Worm (Caenorhabditis elegans) whole organism, L4 larva: ENCODE measurements around the gene spv-1.
A peak's percentile ranks its signal among the peaks of the same experiment; 100 is the strongest.

Experiments
- F49E8.2 ChIP-seq: sonication (generic microtip); optimal IDR thresholded peaks from 2 replicates; lab custom pipeline; 2016; ENCODE audit warnings: missing compliant biosample characterization, mild to moderate bottlenecking, missing genetic modification characterization, borderline replicate concordance
- Y5F2A.4 ChIP-seq: fragments of 200-800 bp; sonication (Bioruptor generic); optimal IDR thresholded peaks from 2 replicates; lab custom pipeline; 2018; ENCODE audit warnings: mild to moderate bottlenecking, missing genetic modification characterization, missing compliant biosample characterization
- Y75B8A.6 ChIP-seq: fragments of 200-800 bp; sonication (Bioruptor generic); IDR thresholded peaks from 2 replicates; pipeline ENCODE4 v1.3.6; 2022; ENCODE audit warnings: missing genetic modification reagents, missing genetic modification characterization, missing compliant biosample characterization
- aha-1 ChIP-seq: fragments of 150-350 bp; peaks from one replicate; lab custom pipeline; 2014; ENCODE audit warnings: missing biosample characterization, missing genetic modification characterization
- ama-1 ChIP-seq: fragments of 150-350 bp; optimal IDR thresholded peaks from 2 replicates; lab custom pipeline; 2014; ENCODE audit warnings: inconsistent platforms, mixed read lengths
- ceh-20 ChIP-seq: fragments of 200-800 bp; sonication (Bioruptor generic); IDR thresholded peaks from 2 replicates; pipeline ENCODE4 v1.3.6; 2022; ENCODE audit warnings: missing genetic modification reagents, missing genetic modification characterization, missing compliant biosample characterization
- ceh-28 ChIP-seq: fragments of 150-350 bp; optimal IDR thresholded peaks from 2 replicates; lab custom pipeline; 2014; ENCODE audit warnings: missing biosample characterization, missing genetic modification reagents, missing genetic modification characterization
- ceh-44 ChIP-seq: fragments of 200-800 bp; sonication (Bioruptor generic); IDR thresholded peaks from 2 replicates; pipeline ENCODE4 v1.3.6; 2022; ENCODE audit warnings: missing genetic modification reagents, missing genetic modification characterization, missing compliant biosample characterization
- ceh-62 ChIP-seq: sonication (generic microtip); optimal IDR thresholded peaks from 2 replicates; lab custom pipeline; 2017; ENCODE audit warnings: missing biosample characterization, missing genetic modification characterization
- ceh-82 ChIP-seq: sonication (generic microtip); optimal IDR thresholded peaks from 2 replicates; lab custom pipeline; 2017; ENCODE audit warnings: missing biosample characterization, missing genetic modification characterization
- ces-1 ChIP-seq: fragments of 150-350 bp; sonication (generic microtip); optimal IDR thresholded peaks from 4 replicates; lab custom pipeline; 2014; ENCODE audit warnings: missing biosample characterization, missing genetic modification reagents, missing genetic modification characterization
- ctbp-1 ChIP-seq: fragments of 200-800 bp; sonication (Bioruptor generic); IDR thresholded peaks from 2 replicates; pipeline ENCODE4 v1.3.6; 2022; ENCODE audit warnings: missing genetic modification reagents, missing genetic modification characterization, missing compliant biosample characterization
- daf-16 ChIP-seq, 3 experiments: sonication (generic microtip); optimal IDR thresholded peaks; 2 replicates each; lab custom pipeline; 2016 to 2017; ENCODE audit warnings: missing genetic modification characterization in 3 of 3, missing genetic modification reagents in 3 of 3, mild to moderate bottlenecking in 2 of 3, missing compliant biosample characterization in 2 of 3, missing biosample characterization in 1 of 3, moderate library complexity in 1 of 3
- daf-8 ChIP-seq: fragments of 200-800 bp; sonication (Bioruptor generic); IDR thresholded peaks from 2 replicates; pipeline ENCODE4 v1.3.6; 2022; ENCODE audit warnings: missing genetic modification characterization, missing compliant biosample characterization
- dmd-8 ChIP-seq: fragments of 200-800 bp; sonication (Bioruptor generic); IDR thresholded peaks from 2 replicates; pipeline ENCODE4 v1.3.6; 2022; ENCODE audit warnings: missing genetic modification characterization, missing compliant biosample characterization
- dmd-9 ChIP-seq: fragments of 200-800 bp; sonication (Bioruptor generic); IDR thresholded peaks from 2 replicates; pipeline ENCODE4 v1.3.6; 2022; ENCODE audit warnings: missing genetic modification reagents, missing genetic modification characterization, missing compliant biosample characterization
- dpl-1 ChIP-seq: fragments of 150-350 bp; optimal IDR thresholded peaks from 2 replicates; lab custom pipeline; 2014; ENCODE audit warnings: missing biosample characterization, missing genetic modification reagents, missing genetic modification characterization
- dve-1 ChIP-seq: sonication (generic microtip); optimal IDR thresholded peaks from 2 replicates; lab custom pipeline; 2017; ENCODE audit warnings: antibody characterized with exemption, mild to moderate bottlenecking, missing genetic modification characterization, missing compliant biosample characterization; ENCODE audit not compliant: insufficient read depth
- fkh-10 ChIP-seq: fragments of 150-350 bp; optimal IDR thresholded peaks from 2 replicates; lab custom pipeline; 2014; ENCODE audit warnings: missing biosample characterization, missing genetic modification reagents, missing genetic modification characterization
- gei-8 ChIP-seq: fragments of 200-800 bp; sonication (Bioruptor generic); optimal IDR thresholded peaks from 2 replicates; lab custom pipeline; 2018; ENCODE audit warnings: mild to moderate bottlenecking, missing genetic modification characterization, missing compliant biosample characterization
- hif-1 ChIP-seq, 2 experiments: sonication (generic microtip); optimal IDR thresholded peaks; 2 replicates each; lab custom pipeline; 2016 to 2017; ENCODE audit warnings: missing compliant biosample characterization in 2 of 2, missing genetic modification characterization in 2 of 2, missing genetic modification reagents in 2 of 2, missing genotype in 2 of 2, mild to moderate bottlenecking in 1 of 2
- hlh-30 ChIP-seq: sonication (generic microtip); optimal IDR thresholded peaks from 2 replicates; lab custom pipeline; 2017; ENCODE audit warnings: antibody characterized with exemption, mild to moderate bottlenecking, missing genetic modification characterization, missing compliant biosample characterization; ENCODE audit not compliant: insufficient read depth
- lin-1 ChIP-seq: fragments of 200-800 bp; sonication (Bioruptor generic); IDR thresholded peaks from 2 replicates; pipeline ENCODE4 v1.3.6; 2022; ENCODE audit warnings: missing genetic modification reagents, missing genetic modification characterization, missing compliant biosample characterization
- lin-38 ChIP-seq: fragments of 200-800 bp; sonication (Bioruptor generic); IDR thresholded peaks from 2 replicates; pipeline ENCODE4 v1.3.6; 2022; ENCODE audit warnings: missing genetic modification reagents, missing genetic modification characterization, missing compliant biosample characterization
- lir-3 ChIP-seq: sonication (generic microtip); optimal IDR thresholded peaks from 2 replicates; lab custom pipeline; 2016; ENCODE audit warnings: mild to moderate bottlenecking, missing genetic modification characterization, missing compliant biosample characterization
- lsy-2 ChIP-seq, 2 experiments: fragments of 150-350 bp in 1 of 2; sonication (generic microtip) in 1 of 2; optimal IDR thresholded peaks; 2 replicates each; lab custom pipeline; 2014 to 2017; ENCODE audit warnings: missing biosample characterization in 2 of 2, missing genetic modification characterization in 2 of 2
- mdl-1 ChIP-seq, 2 experiments: fragments of 150-350 bp in 1 of 2; sonication (generic microtip) in 1 of 2; optimal IDR thresholded peaks; 2 replicates each; lab custom pipeline; 2014 to 2017; ENCODE audit warnings: missing biosample characterization in 2 of 2, missing genetic modification characterization in 2 of 2
- mes-2 ChIP-seq: sonication (generic microtip); optimal IDR thresholded peaks from 2 replicates; lab custom pipeline; 2016; ENCODE audit warnings: missing genotype, mild to moderate bottlenecking, missing genetic modification characterization, missing compliant biosample characterization; ENCODE audit not compliant: poor library complexity, severe bottlenecking
- nhr-102 ChIP-seq: sonication (generic microtip); optimal IDR thresholded peaks from 2 replicates; lab custom pipeline; 2016; ENCODE audit warnings: mild to moderate bottlenecking, missing genetic modification characterization, moderate library complexity, missing compliant biosample characterization
- nhr-11 ChIP-seq: fragments of 150-350 bp; optimal IDR thresholded peaks from 2 replicates; lab custom pipeline; 2014; ENCODE audit warnings: missing biosample characterization, missing genetic modification characterization
- nhr-111 ChIP-seq: fragments of 200-800 bp; sonication (Bioruptor generic); optimal IDR thresholded peaks from 2 replicates; lab custom pipeline; 2018; ENCODE audit warnings: mild to moderate bottlenecking, missing genetic modification characterization, missing compliant biosample characterization
- nhr-25 ChIP-seq: sonication (generic microtip); optimal IDR thresholded peaks from 2 replicates; lab custom pipeline; 2017; ENCODE audit warnings: missing genetic modification characterization, mild to moderate bottlenecking, missing compliant biosample characterization, antibody characterized with exemption, moderate library complexity, borderline replicate concordance; ENCODE audit not compliant: insufficient read depth
- nhr-42 ChIP-seq: fragments of 200-800 bp; sonication (Bioruptor generic); IDR thresholded peaks from 2 replicates; pipeline ENCODE4 v1.3.6; 2022; ENCODE audit warnings: missing genetic modification characterization, missing compliant biosample characterization
- nhr-48 ChIP-seq: sonication (generic microtip); optimal IDR thresholded peaks from 2 replicates; lab custom pipeline; 2016; ENCODE audit warnings: mild to moderate bottlenecking, missing genetic modification characterization, missing compliant biosample characterization
- nhr-6 ChIP-seq: fragments of 150-350 bp; optimal IDR thresholded peaks from 2 replicates; lab custom pipeline; 2014; ENCODE audit warnings: missing biosample characterization, missing genetic modification characterization
- nhr-77 ChIP-seq: fragments of 150-350 bp; optimal IDR thresholded peaks from 2 replicates; lab custom pipeline; 2014; ENCODE audit warnings: missing biosample characterization, missing genetic modification characterization
- pqm-1 ChIP-seq: sonication (generic microtip); optimal IDR thresholded peaks from 2 replicates; lab custom pipeline; 2017; ENCODE audit warnings: missing biosample characterization, missing genetic modification characterization
- rbr-2 ChIP-seq: sonication (generic microtip); optimal IDR thresholded peaks from 2 replicates; lab custom pipeline; 2016; ENCODE audit warnings: missing genotype, missing genetic modification characterization, missing compliant biosample characterization
- spr-3 ChIP-seq: fragments of 200-800 bp; sonication (Bioruptor generic); optimal IDR thresholded peaks from 2 replicates; lab custom pipeline; 2018; ENCODE audit warnings: mild to moderate bottlenecking, missing genetic modification characterization, missing compliant biosample characterization
- unc-130 ChIP-seq: sonication (generic microtip); optimal IDR thresholded peaks from 2 replicates; lab custom pipeline; 2016; ENCODE audit warnings: missing genetic modification reagents, missing genetic modification characterization, missing compliant biosample characterization
- unc-39 ChIP-seq: sonication (generic microtip); optimal IDR thresholded peaks from 2 replicates; lab custom pipeline; 2017; ENCODE audit warnings: missing biosample characterization, missing genetic modification characterization
- zip-11 ChIP-seq: fragments of 200-800 bp; sonication (Bioruptor generic); IDR thresholded peaks from 2 replicates; pipeline ENCODE4 v1.3.6; 2022; ENCODE audit warnings: missing genetic modification characterization, missing compliant biosample characterization
- ztf-7 ChIP-seq: fragments of 150-350 bp; optimal IDR thresholded peaks from 2 replicates; lab custom pipeline; 2014; ENCODE audit warnings: missing biosample characterization, missing genetic modification characterization

spv-1 gene

DNA sequence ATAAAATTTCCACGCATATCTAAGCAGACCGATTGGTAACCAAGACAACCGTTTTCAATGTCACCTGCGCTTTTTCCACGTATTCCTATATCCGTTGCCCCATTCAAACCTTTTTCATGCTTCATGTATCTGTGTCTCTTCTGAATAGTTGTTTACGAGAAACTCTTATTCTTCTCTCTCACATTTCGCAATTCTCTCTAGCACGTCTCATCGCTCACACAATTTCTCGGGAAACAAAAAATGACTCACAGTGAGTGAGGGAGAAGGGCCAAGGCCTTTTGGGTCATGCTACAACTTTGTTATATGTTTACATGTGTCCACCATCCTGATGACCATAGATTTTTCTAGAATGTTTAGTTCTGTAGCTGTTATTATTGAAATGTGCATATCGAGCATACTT is 41.2 kb downstream of the spv-1 start (continued):
- peak; percentile 4 for TF ChIP-seq dve-1

DNA sequence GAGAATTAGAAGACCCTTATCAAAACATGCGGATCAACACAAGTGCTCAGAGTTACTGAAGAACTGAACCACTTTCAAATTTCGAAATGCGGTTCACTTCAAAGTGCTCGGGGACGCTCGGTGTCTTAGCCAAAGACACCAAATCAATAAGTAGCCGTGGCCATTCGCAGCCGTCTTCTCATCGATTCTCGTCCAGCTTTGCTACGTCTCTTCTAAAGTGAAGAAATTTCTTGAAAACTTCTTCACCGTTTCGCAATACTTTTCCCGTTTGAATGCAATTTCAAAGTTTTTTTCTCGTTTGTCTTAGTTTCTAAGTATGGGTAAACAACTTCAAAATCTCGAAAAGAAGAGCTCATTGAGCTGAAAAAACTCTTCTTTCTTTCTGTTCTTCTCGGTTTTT is 43.6 kb downstream of the spv-1 start:
- TF ChIP-seq hlh-30 (tag; lab: Kevin White, UChicago) (peak; percentile 3), spr-3 (GFP tag; lab: Kevin White, UChicago) (no peak), rbr-2 (tag; lab: Kevin White, UChicago) (peak; percentile 10), nhr-6 (no peak), nhr-102 (no peak), nhr-111 (GFP tag; lab: Kevin White, UChicago) (no peak), dpl-1 (GFP tag; lab: Kevin White, UChicago) (no peak), fkh-10 (GFP tag; lab: Kevin White, UChicago) (no peak), aha-1 (tag; lab: Kevin White, UChicago) (peak; percentile 86), lin-38 (GFP tag; lab: Robert Waterston, UW) (no peak), ceh-82 (no peak), hif-1 (tag; optimal IDR thresholded peaks at IDR 0.05; lab: Kevin White, UChicago) (no peak), ceh-28 (tag; lab: Kevin White, UChicago) (peak; percentile 37), Y5F2A.4 (GFP tag; lab: Kevin White, UChicago) (no peak), lin-1 (GFP tag; lab: Robert Waterston, UW) (no peak), F49E8.2 (no peak), ceh-62 (tag; lab: Kevin White, UChicago) (no peak), dve-1 (no peak), nhr-11 (peak; percentile 1), nhr-25 (tag; lab: Kevin White, UChicago) (no peak), nhr-77 (no peak), ztf-7 (tag; lab: Kevin White, UChicago) (no peak), daf-16 (GFP tag; optimal IDR thresholded peaks at IDR 0.05; lab: Kevin White, UChicago) (no peak), daf-16 (tag; optimal IDR thresholded peaks at IDR 0.05; lab: Kevin White, UChicago) (no peak), Y75B8A.6 (GFP tag; lab: Robert Waterston, UW) (no peak), nhr-48 (tag; lab: Kevin White, UChicago) (no peak), ceh-44 (GFP tag; lab: Robert Waterston, UW) (no peak), dmd-8 (no peak), mdl-1 (tag; optimal IDR thresholded peaks at IDR 0.05; lab: Kevin White, UChicago) (no peak), daf-8 (GFP tag; lab: Robert Waterston, UW) (no peak), ces-1 (GFP tag; lab: Kevin White, UChicago) (no peak), zip-11 (no peak), dmd-9 (GFP tag; lab: Robert Waterston, UW) (no peak), pqm-1 (no peak), lir-3 (tag; lab: Kevin White, UChicago) (no peak), nhr-42 (GFP tag; lab: Robert Waterston, UW) (no peak), unc-39 (tag; lab: Kevin White, UChicago) (no peak), ceh-20 (no peak), mes-2 (tag; lab: Kevin White, UChicago) (peak; percentile 10), gei-8 (GFP tag; lab: Kevin White, UChicago) (no peak), unc-130 (GFP tag; lab: Kevin White, UChicago) (no peak), ctbp-1 (GFP tag; lab: Robert Waterston, UW) (0 out of 2 replicates have a peak, but pooled peaks have one; percentile 35), lsy-2 (tag; optimal IDR thresholded peaks at IDR 0.05; lab: Kevin White, UChicago) (peak; percentile 26 to 53), ama-1 (lab: Kevin White, UChicago) (no peak)
